Fruit fly (Drosophila melanogaster) whole organism, wandering third instar larva: Measurements from ENCODE around the gene Lectin-galC1.

Source experiments
- Abd-B ChIP-seq: fragments of >200 bp; optimal IDR thresholded peaks from 2 replicates; lab custom pipeline; 2017; ENCODE audit warnings: missing biosample characterization, missing genetic modification characterization
- CG32264 ChIP-seq: fragments of 200-800 bp; sonication (Bioruptor generic); optimal IDR thresholded peaks from 2 replicates; lab custom pipeline; 2016; ENCODE audit warnings: missing biosample characterization, missing genetic modification characterization
- CG9705 ChIP-seq: fragments of 200-800 bp; sonication (Bioruptor generic); optimal IDR thresholded peaks from 2 replicates; lab custom pipeline; 2018; ENCODE audit warnings: missing biosample characterization, mild to moderate bottlenecking, missing genetic modification characterization
- CrebA ChIP-seq: fragments of 200-800 bp; sonication (Bioruptor generic); optimal IDR thresholded peaks from 2 replicates; lab custom pipeline; 2016; ENCODE audit warnings: missing biosample characterization, mild to moderate bottlenecking, missing genetic modification characterization, borderline replicate concordance
- Dfd ChIP-seq: fragments of >200 bp; optimal IDR thresholded peaks from 2 replicates; lab custom pipeline; 2017; ENCODE audit warnings: missing biosample characterization, missing genetic modification characterization
- Dif ChIP-seq: fragments of 200-275, 200-300 bp; sonication (Bioruptor generic); optimal IDR thresholded peaks from 2 replicates; lab custom pipeline; 2018; ENCODE audit warnings: missing biosample characterization, missing genetic modification characterization; ENCODE audit not compliant: partially characterized antibody
- GATAd ChIP-seq: sonication (Bioruptor generic); optimal IDR thresholded peaks from 2 replicates; lab custom pipeline; 2016; ENCODE audit warnings: missing biosample characterization, missing genetic modification characterization
- HLH106 ChIP-seq: fragments of 200-800 bp; optimal IDR thresholded peaks from 3 replicates; lab custom pipeline; 2019; ENCODE audit warnings: missing biosample characterization, mild to moderate bottlenecking, missing genetic modification characterization, moderate library complexity
- Hnf4 ChIP-seq: fragments of 200-800 bp; sonication (Bioruptor generic); optimal IDR thresholded peaks from 2 replicates; lab custom pipeline; 2016; ENCODE audit warnings: missing biosample characterization, mild to moderate bottlenecking, missing genetic modification characterization
- Hr78 ChIP-seq: fragments of >200 bp; optimal IDR thresholded peaks from 2 replicates; lab custom pipeline; 2017; ENCODE audit warnings: missing biosample characterization, missing genetic modification characterization
- Hr83 ChIP-seq: fragments of 200-300 bp; sonication (Bioruptor generic); optimal IDR thresholded peaks from 2 replicates; lab custom pipeline; 2016; ENCODE audit warnings: missing biosample characterization, mild to moderate bottlenecking, missing genetic modification characterization, moderate library complexity; ENCODE audit not compliant: poor library complexity, severe bottlenecking
- Jra ChIP-seq: sonication (Bioruptor generic); optimal IDR thresholded peaks from 2 replicates; lab custom pipeline; 2016; ENCODE audit warnings: missing biosample characterization, missing genetic modification characterization
- Mio ChIP-seq: sonication (Bioruptor generic); optimal IDR thresholded peaks from 2 replicates; lab custom pipeline; 2016; ENCODE audit warnings: missing biosample characterization, missing genetic modification characterization
- Myc ChIP-seq: fragments of >200 bp; optimal IDR thresholded peaks from 2 replicates; lab custom pipeline; 2017
- N ChIP-seq: fragments of >200 bp; optimal IDR thresholded peaks from 2 replicates; lab custom pipeline; 2018; ENCODE audit warnings: missing biosample characterization, missing external identifiers, missing genetic modification characterization
- OdsH ChIP-seq: fragments of 200-800 bp; sonication (Bioruptor generic); optimal IDR thresholded peaks from 2 replicates; lab custom pipeline; 2016; ENCODE audit warnings: missing biosample characterization, mild to moderate bottlenecking, missing genetic modification characterization
- Rel ChIP-seq, 2 experiments: fragments of 200-800 bp; sonication (Bioruptor generic) in 1 of 2; optimal IDR thresholded peaks; 2 replicates in 1 of 2; 3 replicates in 1 of 2; lab custom pipeline; 2016 to 2019; ENCODE audit warnings: mild to moderate bottlenecking in 2 of 2, missing biosample characterization in 2 of 2, missing genetic modification characterization in 2 of 2, moderate library complexity in 1 of 2
- Sp1 ChIP-seq: fragments of 200-800 bp; sonication (Bioruptor generic); optimal IDR thresholded peaks from 3 replicates; lab custom pipeline; 2019; ENCODE audit warnings: missing biosample characterization, mild to moderate bottlenecking, missing genetic modification characterization, moderate library complexity
- Vsx2 ChIP-seq: fragments of 200-300, 225-300 bp; sonication (Bioruptor generic); optimal IDR thresholded peaks from 2 replicates; lab custom pipeline; 2018; ENCODE audit warnings: missing biosample characterization, missing genetic modification characterization; ENCODE audit not compliant: partially characterized antibody
- br ChIP-seq: fragments of 200-800 bp; sonication (Bioruptor generic); optimal IDR thresholded peaks from 2 replicates; lab custom pipeline; 2016; ENCODE audit warnings: missing biosample characterization, missing genetic modification characterization
- brk ChIP-seq: fragments of 200-800 bp; sonication (Bioruptor generic); optimal IDR thresholded peaks from 2 replicates; lab custom pipeline; 2016; ENCODE audit warnings: missing biosample characterization, mild to moderate bottlenecking, missing genetic modification characterization
- dl ChIP-seq, 2 experiments: fragments of 175-275, 200-275 bp in 1 of 2; fragments of 200-275 bp in 1 of 2; sonication (Bioruptor generic); optimal IDR thresholded peaks; lab custom pipeline; 2018; ENCODE audit warnings: mild to moderate bottlenecking in 2 of 2, missing biosample characterization in 2 of 2, missing genetic modification characterization in 2 of 2, moderate library complexity in 2 of 2; ENCODE audit not compliant: partially characterized antibody in 2 of 2, insufficient read depth in 1 of 2
- dmrt93B ChIP-seq: fragments of 200-800 bp; sonication (Bioruptor generic); optimal IDR thresholded peaks from 2 replicates; lab custom pipeline; 2018; ENCODE audit warnings: missing biosample characterization, mild to moderate bottlenecking, missing genetic modification characterization
- dsf ChIP-seq: sonication (Bioruptor generic); optimal IDR thresholded peaks from 2 replicates; lab custom pipeline; 2016; ENCODE audit warnings: missing biosample characterization, missing genetic modification characterization, borderline replicate concordance
- ey ChIP-seq: fragments of 200-800 bp; sonication (Bioruptor generic); optimal IDR thresholded peaks from 2 replicates; lab custom pipeline; 2016; ENCODE audit warnings: missing biosample characterization, missing genetic modification characterization
- foxo ChIP-seq, 2 experiments: fragments of 200-800 bp; sonication (Bioruptor generic); optimal IDR thresholded peaks; 2 replicates in 1 of 2; 3 replicates in 1 of 2; lab custom pipeline; 2016 to 2017; ENCODE audit warnings: missing biosample characterization in 2 of 2, missing genetic modification characterization in 2 of 2
- fru ChIP-seq: fragments of 200-800 bp; sonication (Bioruptor generic); optimal IDR thresholded peaks from 3 replicates; lab custom pipeline; 2016; ENCODE audit warnings: missing biosample characterization, mild to moderate bottlenecking, missing genetic modification characterization
- h ChIP-seq: fragments of 200-800 bp; sonication (Bioruptor generic); optimal IDR thresholded peaks from 3 replicates; lab custom pipeline; 2016; ENCODE audit warnings: missing biosample characterization, mild to moderate bottlenecking, missing genetic modification characterization
- jim ChIP-seq: fragments of 175-275, 200-325 bp; sonication (Bioruptor generic); optimal IDR thresholded peaks from 2 replicates; lab custom pipeline; 2016; ENCODE audit warnings: missing biosample characterization, mild to moderate bottlenecking, missing genetic modification characterization
- lola ChIP-seq: fragments of >200 bp; optimal IDR thresholded peaks from 2 replicates; lab custom pipeline; 2017; ENCODE audit warnings: missing biosample characterization, missing genetic modification characterization
- pan ChIP-seq: fragments of >200 bp; optimal IDR thresholded peaks from 2 replicates; lab custom pipeline; 2017
- psq ChIP-seq: fragments of 200-800 bp; sonication (Bioruptor generic); optimal IDR thresholded peaks from 3 replicates; lab custom pipeline; 2017; ENCODE audit warnings: missing biosample characterization, mild to moderate bottlenecking, missing genetic modification characterization, moderate library complexity
- rgr ChIP-seq: fragments of 200-800 bp; sonication (Bioruptor generic); optimal IDR thresholded peaks from 3 replicates; lab custom pipeline; 2016; ENCODE audit warnings: missing biosample characterization, mild to moderate bottlenecking, missing genetic modification characterization
- sage ChIP-seq: fragments of 200-800 bp; sonication (Bioruptor generic); optimal IDR thresholded peaks from 2 replicates; lab custom pipeline; 2016; ENCODE audit warnings: missing biosample characterization, mild to moderate bottlenecking, missing genetic modification characterization
- sv ChIP-seq: fragments of 200-800 bp; sonication (Bioruptor generic); optimal IDR thresholded peaks from 3 replicates; lab custom pipeline; 2016; ENCODE audit warnings: missing biosample characterization, missing genetic modification characterization
- tai ChIP-seq: sonication (Bioruptor generic); optimal IDR thresholded peaks from 2 replicates; lab custom pipeline; 2016; ENCODE audit warnings: missing biosample characterization, missing genetic modification characterization
- usp ChIP-seq: fragments of >200 bp; optimal IDR thresholded peaks from 2 replicates; lab custom pipeline; 2017; ENCODE audit warnings: missing biosample characterization, missing genetic modification characterization
- woc ChIP-seq: sonication (Bioruptor generic); optimal IDR thresholded peaks from 2 replicates; lab custom pipeline; 2016; ENCODE audit warnings: missing biosample characterization, mild to moderate bottlenecking, missing genetic modification characterization

Gene Lectin-galC1

dm6 chr2L:19423467-19424122 lies 6.3 kb downstream of the Lectin-galC1 start, which contains the start of the genes Alp12 and CG13085:
Gene Alp12 (plus strand): TSS chr2L:19424050.
Gene CG13085 (plus strand): TSS chr2L:19424050.
- TF ChIP-seq dmrt93B (GFP tag; lab: Kevin White, UChicago) (peak; percentile 90), Hr78 (GFP tag; lab: Kevin White, UChicago) (no peak), foxo (GFP tag; optimal IDR thresholded peaks at IDR 0.05; lab: Kevin White, UChicago) (peak; percentile 29 to 94), Sp1 (GFP tag; lab: Kevin White, UChicago) (peak; percentile 96), N (GFP tag; lab: Kevin White, UChicago) (no peak), Dif (GFP tag; lab: Kevin White, UChicago) (peak; percentile 98), Myc (lab: Kevin White, UChicago) (no peak), lola (GFP tag; lab: Kevin White, UChicago) (no peak), OdsH (GFP tag; lab: Kevin White, UChicago) (peak; percentile 94), Dfd (GFP tag; lab: Kevin White, UChicago) (no peak), woc (GFP tag; lab: Kevin White, UChicago) (peak; percentile 73), psq (GFP tag; lab: Kevin White, UChicago) (peak; percentile 90), sv (GFP tag; lab: Kevin White, UChicago) (peak; percentile 97), brk (GFP tag; lab: Kevin White, UChicago) (peak; percentile 83), GATAd (GFP tag; lab: Kevin White, UChicago) (no peak), fru (GFP tag; lab: Kevin White, UChicago) (peak; percentile 96), Rel (GFP tag; optimal IDR thresholded peaks at IDR 0.05; lab: Kevin White, UChicago) (peak; percentile 60), Rel (tag; optimal IDR thresholded peaks at IDR 0.05; lab: Kevin White, UChicago) (peak; percentile 58), Vsx2 (GFP tag; lab: Kevin White, UChicago) (peak; percentile 45), h (GFP tag; lab: Kevin White, UChicago) (peak; percentile 94), dsf (GFP tag; lab: Kevin White, UChicago) (peak; percentile 62), Hr83 (GFP tag; lab: Kevin White, UChicago) (peak; percentile 87), rgr (GFP tag; lab: Kevin White, UChicago) (peak; percentile 94), br (GFP tag; lab: Kevin White, UChicago) (peak; percentile 92), CG32264 (peak; percentile 65), CrebA (GFP tag; lab: Kevin White, UChicago) (no peak), CG9705 (GFP tag; lab: Kevin White, UChicago) (peak; percentile 81), dl (GFP tag; optimal IDR thresholded peaks at IDR 0.05; lab: Kevin White, UChicago; ENCODE audit: insufficient read depth in 1 of 2, partially characterized antibody in 2 of 2) (peak; percentile 89 to 97), Hnf4 (GFP tag; lab: Kevin White, UChicago) (peak; percentile 84), ey (GFP tag; lab: Kevin White, UChicago) (peak; percentile 94), usp (GFP tag; lab: Kevin White, UChicago) (no peak), HLH106 (tag; lab: Kevin White, UChicago) (peak; percentile 93), Jra (GFP tag; lab: Kevin White, UChicago) (peak; percentile 73), Mio (peak; percentile 33), pan (lab: Kevin White, UChicago) (no peak), tai (GFP tag; lab: Kevin White, UChicago) (no peak), sage (GFP tag; lab: Kevin White, UChicago) (peak; percentile 80), jim (no peak), Abd-B (no peak)
- TF ChIP-seq, all 38 proteins: peak for 26

- TF ChIP-seq HLH106 (tag; lab: Kevin White, UChicago) (no peak), CrebA (GFP tag; lab: Kevin White, UChicago) (no peak), dsf (GFP tag; lab: Kevin White, UChicago) (no peak), tai (GFP tag; lab: Kevin White, UChicago) (no peak), h (GFP tag; lab: Kevin White, UChicago) (no peak), lola (GFP tag; lab: Kevin White, UChicago) (no peak), Hnf4 (GFP tag; lab: Kevin White, UChicago) (no peak), dmrt93B (GFP tag; lab: Kevin White, UChicago) (no peak), CG32264 (no peak), fru (GFP tag; lab: Kevin White, UChicago) (no peak), Hr78 (GFP tag; lab: Kevin White, UChicago) (no peak), OdsH (GFP tag; lab: Kevin White, UChicago) (no peak), usp (GFP tag; lab: Kevin White, UChicago) (no peak)
Observed at dm6 chr2L:19424307-19424902, 7.2 kb downstream of the Lectin-galC1 start.
